Fruit fly (Drosophila melanogaster) whole organism, embryonic: ENCODE measurements around the gene CG6465.

Experiments used
- Ada2b ChIP-seq: fragments of 200-800 bp; sonication (Bioruptor generic); IDR thresholded peaks from 2 replicates; pipeline ENCODE4 v1.3.6; 2022; ENCODE audit warnings: missing biosample characterization, missing genetic modification characterization
- Aef1 ChIP-seq: fragments of 200-800 bp; sonication (Bioruptor generic); IDR thresholded peaks from 3 replicates; pipeline ENCODE4 v1.3.6; 2022; ENCODE audit warnings: missing biosample characterization, missing genetic modification characterization
- Bteb2 ChIP-seq: fragments of 200-800 bp; sonication (Bioruptor generic); optimal IDR thresholded peaks from 2 replicates; lab custom pipeline; 2016; ENCODE audit warnings: missing biosample characterization, missing genetic modification characterization
- CG10267 ChIP-seq: fragments of 200-800 bp; sonication (Bioruptor generic); optimal IDR thresholded peaks from 2 replicates; lab custom pipeline; 2018; ENCODE audit warnings: missing biosample characterization, mild to moderate bottlenecking, missing genetic modification characterization, moderate library complexity
- CG14710 ChIP-seq: fragments of 200-800 bp; sonication (Bioruptor generic); optimal IDR thresholded peaks from 3 replicates; lab custom pipeline; 2019; ENCODE audit warnings: missing biosample characterization, mild to moderate bottlenecking, missing genetic modification characterization, moderate library complexity
- CG15479 ChIP-seq: fragments of 200-800 bp; sonication (Bioruptor generic); optimal IDR thresholded peaks from 3 replicates; lab custom pipeline; 2019; ENCODE audit warnings: missing biosample characterization, mild to moderate bottlenecking, missing genetic modification characterization, moderate library complexity
- CG17829 ChIP-seq: fragments of 200-800 bp; optimal IDR thresholded peaks from 2 replicates; lab custom pipeline; 2019; ENCODE audit warnings: missing biosample characterization, mild to moderate bottlenecking, missing genetic modification characterization, moderate library complexity
- CG2889 ChIP-seq: fragments of 200-800 bp; sonication (Bioruptor generic); IDR thresholded peaks from 3 replicates; pipeline ENCODE4 v1.3.6; 2022; ENCODE audit warnings: missing biosample characterization, missing genetic modification characterization
- CG34376 ChIP-seq: fragments of 200-800 bp; sonication (Bioruptor generic); optimal IDR thresholded peaks from 2 replicates; lab custom pipeline; 2018; ENCODE audit warnings: missing biosample characterization, mild to moderate bottlenecking, missing genetic modification characterization
- CG6689 ChIP-seq: fragments of 200-800 bp; sonication (Bioruptor generic); IDR thresholded peaks from 2 replicates; pipeline ENCODE4 v1.3.6; 2022; ENCODE audit warnings: missing biosample characterization, missing genetic modification characterization
- CG7271 ChIP-seq: fragments of 200-800 bp; sonication (Bioruptor generic); optimal IDR thresholded peaks from 2 replicates; lab custom pipeline; 2018; ENCODE audit warnings: missing biosample characterization, mild to moderate bottlenecking, missing genetic modification characterization, moderate library complexity
- Dek ChIP-seq: fragments of 200-800 bp; sonication (Bioruptor generic); optimal IDR thresholded peaks from 3 replicates; lab custom pipeline; 2019; ENCODE audit warnings: missing biosample characterization, mild to moderate bottlenecking, missing genetic modification characterization, moderate library complexity
- E2f2 ChIP-seq: fragments of 200-800 bp; sonication (Bioruptor generic); IDR thresholded peaks from 2 replicates; pipeline ENCODE4 v1.3.6; 2022; ENCODE audit warnings: missing biosample characterization, missing genetic modification characterization
- Fer1 ChIP-seq: fragments of 200-800 bp; sonication (Bioruptor generic); optimal IDR thresholded peaks from 2 replicates; lab custom pipeline; 2017; ENCODE audit warnings: missing biosample characterization, mild to moderate bottlenecking, missing genetic modification characterization
- Hey ChIP-seq: fragments of 200-800 bp; sonication (Bioruptor generic); optimal IDR thresholded peaks from 3 replicates; lab custom pipeline; 2018; ENCODE audit warnings: missing biosample characterization, mild to moderate bottlenecking, missing genetic modification characterization
- NC2α ChIP-seq: fragments of 200-800 bp; sonication (Bioruptor generic); optimal IDR thresholded peaks from 2 replicates; lab custom pipeline; 2016; ENCODE audit warnings: missing biosample characterization, missing genetic modification characterization
- Opbp ChIP-seq: fragments of 200-800 bp; sonication (Bioruptor generic); IDR thresholded peaks from 3 replicates; pipeline ENCODE4 v1.3.6; 2022; ENCODE audit warnings: missing biosample characterization, missing genetic modification characterization; ENCODE audit not compliant: partially characterized antibody
- ato ChIP-seq: fragments of 200-800 bp; sonication (Bioruptor generic); IDR thresholded peaks from 2 replicates; pipeline ENCODE4 v1.3.6; 2022; ENCODE audit warnings: missing biosample characterization, missing genetic modification characterization; ENCODE audit not compliant: partially characterized antibody
- bsh ChIP-seq, 2 experiments: fragments of 200-800 bp; sonication (Bioruptor generic); optimal IDR thresholded peaks; 2 replicates each; lab custom pipeline; 2017 to 2018; ENCODE audit warnings: mild to moderate bottlenecking in 2 of 2, missing biosample characterization in 2 of 2, missing genetic modification characterization in 2 of 2, moderate library complexity in 1 of 2
- chinmo ChIP-seq: fragments of 200-800 bp; sonication (Bioruptor generic); IDR thresholded peaks from 4 replicates; pipeline ENCODE4 v1.3.6; 2022; ENCODE audit warnings: missing biosample characterization, missing genetic modification characterization; ENCODE audit not compliant: partially characterized antibody
- exex ChIP-seq: fragments of 200-800 bp; sonication (Bioruptor generic); optimal IDR thresholded peaks from 4 replicates; lab custom pipeline; 2018; ENCODE audit warnings: missing biosample characterization, mild to moderate bottlenecking, missing genetic modification characterization, moderate library complexity
- gce ChIP-seq: fragments of 200-800 bp; sonication (Bioruptor generic); IDR thresholded peaks from 3 replicates; pipeline ENCODE4 v1.3.6; 2022; ENCODE audit warnings: missing biosample characterization, missing genetic modification characterization
- kah ChIP-seq: fragments of 200-800 bp; sonication (Bioruptor generic); optimal IDR thresholded peaks from 2 replicates; lab custom pipeline; 2018; ENCODE audit warnings: missing biosample characterization, mild to moderate bottlenecking, missing genetic modification characterization
- kay ChIP-seq: fragments of 200-800 bp; sonication (Bioruptor generic); optimal IDR thresholded peaks from 2 replicates; lab custom pipeline; 2016; ENCODE audit warnings: missing biosample characterization, missing genetic modification characterization
- ken ChIP-seq: fragments of 200-800 bp; sonication (Bioruptor generic); IDR thresholded peaks from 3 replicates; pipeline ENCODE4 v1.3.6; 2022; ENCODE audit warnings: missing biosample characterization, missing genetic modification characterization
- lmd ChIP-seq: fragments of 200-800 bp; sonication (Bioruptor generic); IDR thresholded peaks from 2 replicates; pipeline ENCODE4 v1.3.6; 2022; ENCODE audit warnings: missing biosample characterization, missing genetic modification characterization
- org-1 ChIP-seq: fragments of 200-800 bp; sonication (Bioruptor generic); optimal IDR thresholded peaks from 2 replicates; lab custom pipeline; 2017; ENCODE audit warnings: missing biosample characterization, missing genetic modification characterization
- p53 ChIP-seq: fragments of 200-800 bp; sonication (Bioruptor generic); optimal IDR thresholded peaks from 2 replicates; lab custom pipeline; 2016; ENCODE audit warnings: missing biosample characterization, missing genetic modification characterization
- phol ChIP-seq: fragments of 200-800 bp; sonication (Bioruptor generic); optimal IDR thresholded peaks from 3 replicates; lab custom pipeline; 2018; ENCODE audit warnings: missing biosample characterization, mild to moderate bottlenecking, missing genetic modification characterization, moderate library complexity
- ranshi ChIP-seq: fragments of 200-800 bp; sonication (Bioruptor generic); IDR thresholded peaks from 2 replicates; pipeline ENCODE4 v1.3.6; 2022; ENCODE audit warnings: missing biosample characterization, missing genetic modification characterization
- repo ChIP-seq: fragments of 200-800 bp; sonication (Bioruptor generic); optimal IDR thresholded peaks from 2 replicates; lab custom pipeline; 2016; ENCODE audit warnings: missing biosample characterization, missing genetic modification characterization
- slp2 ChIP-seq: fragments of 200-800 bp; sonication (Bioruptor generic); optimal IDR thresholded peaks from 2 replicates; lab custom pipeline; 2016; ENCODE audit warnings: missing biosample characterization, missing genetic modification characterization
- sug ChIP-seq: fragments of 200-800 bp; optimal IDR thresholded peaks from 2 replicates; lab custom pipeline; 2019; ENCODE audit warnings: missing biosample characterization, mild to moderate bottlenecking, missing genetic modification characterization, moderate library complexity
- tio ChIP-seq: fragments of 200-800 bp; sonication (Bioruptor generic); optimal IDR thresholded peaks from 2 replicates; lab custom pipeline; 2017; ENCODE audit warnings: missing biosample characterization, missing genetic modification characterization, inconsistent platforms

Gene CG6465

DNA sequence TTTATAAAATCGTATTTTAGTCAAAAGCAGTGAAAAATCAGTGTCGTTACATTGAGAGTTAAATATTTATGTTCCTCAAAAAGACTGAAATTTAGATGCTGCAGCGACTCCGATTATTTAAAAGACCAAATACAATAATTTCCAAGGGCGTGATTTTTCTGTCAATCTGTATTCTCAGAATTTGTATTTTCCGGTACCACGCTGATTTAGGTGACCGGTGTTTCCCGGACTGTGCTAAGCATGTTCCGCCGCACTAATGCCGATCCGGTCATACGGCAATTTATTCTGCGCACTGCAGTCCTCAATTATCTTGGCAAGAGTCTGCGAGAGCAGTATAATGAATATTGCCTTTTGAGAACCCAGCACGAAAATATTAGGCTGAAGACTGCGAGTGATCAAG lies 29.7 kb upstream of the CG6465 start, which contains the start of the genes CG31467 and CG14684:
CG31467 (minus strand) TSS at position 101 of the 400 bp plus-strand sequence.
CG14684 (plus strand) TSS at position 212 of the 400 bp plus-strand sequence.
- TF ChIP-seq ato (GFP tag; lab: Robert Waterston, UW) = no peak
- TF ChIP-seq Opbp (GFP tag; lab: Robert Waterston, UW) = no peak
- no peak for TF ChIP-seq phol (tag; lab: Kevin White, UChicago)
- TF ChIP-seq Fer1 (GFP tag; lab: Kevin White, UChicago) = no peak
- no peak for TF ChIP-seq Aef1 (GFP tag; lab: Robert Waterston, UW)
- TF ChIP-seq ken (GFP tag; lab: Robert Waterston, UW) = no peak
- no peak for TF ChIP-seq CG17829 (tag; lab: Kevin White, UChicago)
- no peak for TF ChIP-seq tio (GFP tag; lab: Kevin White, UChicago)
- no peak for TF ChIP-seq CG10267 (tag; lab: Kevin White, UChicago)
- no peak for TF ChIP-seq lmd (GFP tag; lab: Robert Waterston, UW)
- TF ChIP-seq org-1 (GFP tag; lab: Kevin White, UChicago) = no peak
- no peak for TF ChIP-seq kah (GFP tag; lab: Kevin White, UChicago)
- TF ChIP-seq p53 (GFP tag; lab: Kevin White, UChicago) = no peak

DNA sequence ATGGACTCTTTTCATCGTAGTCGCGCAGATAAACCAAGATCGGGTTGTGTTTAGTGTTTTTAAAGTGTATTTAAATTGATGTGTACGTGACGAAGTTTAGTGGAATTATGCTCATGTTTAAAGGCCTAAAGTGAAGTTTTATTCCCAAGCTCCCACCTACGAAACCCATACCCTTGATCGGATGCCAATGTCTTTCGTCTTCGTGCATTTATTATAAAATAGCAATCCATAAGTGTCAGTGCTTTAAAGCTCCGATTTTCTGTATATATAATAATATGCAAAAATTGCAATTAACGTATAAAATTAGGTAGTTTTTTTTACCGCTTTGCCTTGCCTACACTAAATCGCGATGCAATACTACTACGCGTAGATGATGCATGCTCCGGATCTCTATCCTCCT lies 27.9 kb upstream of the CG6465 start, which contains the start of gene CG31391:
CG31391 (minus strand) TSS at position 101 of the 400 bp plus-strand sequence.
- TF ChIP-seq Aef1 (GFP tag; lab: Robert Waterston, UW) (no peak), kay (GFP tag; lab: Kevin White, UChicago) (no peak), CG6689 (no peak), Bteb2 (no peak), ato (GFP tag; lab: Robert Waterston, UW) (no peak), gce (GFP tag; lab: Robert Waterston, UW) (no peak), NC2α (GFP tag; lab: Kevin White, UChicago) (no peak), E2f2 (GFP tag; lab: Robert Waterston, UW) (no peak), ranshi (GFP tag; lab: Robert Waterston, UW) (no peak), Dek (tag; lab: Kevin White, UChicago) (no peak)

DNA sequence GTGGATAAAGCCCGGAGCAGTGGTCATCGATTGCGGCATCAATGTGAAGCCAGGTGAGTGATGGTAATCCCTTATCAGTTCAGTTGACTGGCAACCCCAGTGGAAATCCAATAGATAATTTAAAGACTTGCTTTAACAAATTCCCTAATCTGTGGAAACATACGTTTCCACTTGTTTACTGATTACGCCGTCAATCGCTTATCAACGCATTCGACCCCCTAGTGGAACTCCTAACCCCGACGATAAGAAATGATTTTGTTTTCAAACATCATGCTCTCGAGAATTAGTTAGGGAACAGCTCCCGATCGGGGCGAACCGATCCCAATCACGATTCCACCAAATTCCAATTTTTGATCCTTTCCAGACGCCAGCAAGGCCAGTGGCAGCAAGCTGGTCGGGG lies 23.6 kb upstream of the CG6465 start:
- TF ChIP-seq exex (tag; lab: Kevin White, UChicago) (peak; percentile 32), CG17829 (tag; lab: Kevin White, UChicago) (no peak), slp2 (GFP tag; lab: Kevin White, UChicago) (no peak), Hey (peak; percentile 93), CG2889 (GFP tag; lab: Robert Waterston, UW) (no peak), CG15479 (GFP tag; lab: Kevin White, UChicago) (peak; percentile 14), repo (no peak), CG7271 (no peak), CG34376 (GFP tag; lab: Kevin White, UChicago) (peak; percentile 20), bsh (GFP tag; optimal IDR thresholded peaks at IDR 0.05; lab: Kevin White, UChicago) (no peak), CG14710 (no peak), chinmo (0 out of 4 replicates have a peak, but pooled peaks have one; percentile 27), Ada2b (GFP tag; lab: Robert Waterston, UW) (no peak), sug (tag; lab: Kevin White, UChicago) (peak; percentile 97)
